Fruit fly (Drosophila melanogaster): ENCODE measurements around the gene CG43813.
A peak's percentile ranks its signal among the peaks of the same experiment; 100 is the strongest.

The CG43813 gene

dm6 chr2L:12343634-12344269, at the start of gene CG43813, which contains the start of gene bru2:
Gene CG43813 (minus strand): TSS chr2L:12344266.
Gene bru2 (plus strand): TSS chr2L:12344219.
- no peak for TF ChIP-seq Myc (optimal IDR thresholded peaks at IDR 0.05)
- TF ChIP-seq h (optimal IDR thresholded peaks at IDR 0.05), result no peak
- no peak for TF ChIP-seq ttk (optimal IDR thresholded peaks at IDR 0.05)
- TF ChIP-seq psq (optimal IDR thresholded peaks at IDR 0.05), result no peak
- no peak for TF ChIP-seq insv (optimal IDR thresholded peaks at IDR 0.05)
- TF ChIP-seq Sin3A (optimal IDR thresholded peaks at IDR 0.05), result no peak

- no peak for TF ChIP-seq ttk (optimal IDR thresholded peaks at IDR 0.05)
- TF ChIP-seq insv (optimal IDR thresholded peaks at IDR 0.05), result no peak
Observed at dm6 chr2L:12392406-12392805, 48.3 kb upstream of the CG43813 start.

dm6 chr2L:12374546-12375081, 30.5 kb upstream of the CG43813 start:
- TF ChIP-seq insv (optimal IDR thresholded peaks at IDR 0.05), result no peak
- TF ChIP-seq ttk (optimal IDR thresholded peaks at IDR 0.05), result no peak
- TF ChIP-seq h (optimal IDR thresholded peaks at IDR 0.05), result no peak
- no peak for TF ChIP-seq psq (optimal IDR thresholded peaks at IDR 0.05)
- no peak for TF ChIP-seq Sin3A (optimal IDR thresholded peaks at IDR 0.05)
- no peak for TF ChIP-seq Myc (optimal IDR thresholded peaks at IDR 0.05)

- no peak for TF ChIP-seq Myc (optimal IDR thresholded peaks at IDR 0.05)
Observed at dm6 chr2L:12373559-12373958, 29.5 kb upstream of the CG43813 start.

dm6 chr2L:12372436-12372835, 28.4 kb upstream of the CG43813 start:
- TF ChIP-seq ttk (optimal IDR thresholded peaks at IDR 0.05), result no peak
- no peak for TF ChIP-seq Myc (optimal IDR thresholded peaks at IDR 0.05)
- TF ChIP-seq insv (optimal IDR thresholded peaks at IDR 0.05), result no peak
- no peak for TF ChIP-seq Sin3A (optimal IDR thresholded peaks at IDR 0.05)
- no peak for TF ChIP-seq psq (optimal IDR thresholded peaks at IDR 0.05)
- no peak for TF ChIP-seq h (optimal IDR thresholded peaks at IDR 0.05)

dm6 chr2L:12371740-12372139, 27.7 kb upstream of the CG43813 start:
- TF ChIP-seq insv (optimal IDR thresholded peaks at IDR 0.05) (no peak), ttk (optimal IDR thresholded peaks at IDR 0.05) (no peak), Myc (optimal IDR thresholded peaks at IDR 0.05) (no peak), psq (optimal IDR thresholded peaks at IDR 0.05) (no peak), h (optimal IDR thresholded peaks at IDR 0.05) (no peak), Sin3A (optimal IDR thresholded peaks at IDR 0.05) (no peak)

dm6 chr2L:12369612-12370011, 25.5 kb upstream of the CG43813 start:
- no peak for TF ChIP-seq psq (optimal IDR thresholded peaks at IDR 0.05)
- no peak for TF ChIP-seq Sin3A (optimal IDR thresholded peaks at IDR 0.05)
- no peak for TF ChIP-seq ttk (optimal IDR thresholded peaks at IDR 0.05)
- TF ChIP-seq h (optimal IDR thresholded peaks at IDR 0.05), result no peak
- TF ChIP-seq insv (optimal IDR thresholded peaks at IDR 0.05), result no peak

dm6 chr2L:12365964-12366482, 22.0 kb upstream of the CG43813 start:
- TF ChIP-seq Sin3A (optimal IDR thresholded peaks at IDR 0.05), result no peak
- peak; percentile 18 for TF ChIP-seq insv (optimal IDR thresholded peaks at IDR 0.05)

dm6 chr2L:12364090-12364489, 20.0 kb upstream of the CG43813 start:
- TF ChIP-seq psq (optimal IDR thresholded peaks at IDR 0.05) (no peak), h (optimal IDR thresholded peaks at IDR 0.05) (no peak), Sin3A (optimal IDR thresholded peaks at IDR 0.05) (no peak), Myc (optimal IDR thresholded peaks at IDR 0.05) (no peak), insv (optimal IDR thresholded peaks at IDR 0.05) (no peak), ttk (optimal IDR thresholded peaks at IDR 0.05) (no peak)

dm6 chr2L:12363206-12363605, 19.1 kb upstream of the CG43813 start:
- TF ChIP-seq h (optimal IDR thresholded peaks at IDR 0.05) (no peak), Sin3A (optimal IDR thresholded peaks at IDR 0.05) (no peak), psq (optimal IDR thresholded peaks at IDR 0.05) (no peak), Myc (optimal IDR thresholded peaks at IDR 0.05) (no peak), insv (optimal IDR thresholded peaks at IDR 0.05) (no peak), ttk (optimal IDR thresholded peaks at IDR 0.05) (no peak)

dm6 chr2L:12356141-12356540, 12.1 kb upstream of the CG43813 start, which contains the start of gene CG17010:
Gene CG17010 (plus strand): TSS chr2L:12356441.
- no peak for TF ChIP-seq h (optimal IDR thresholded peaks at IDR 0.05)
- no peak for TF ChIP-seq Sin3A (optimal IDR thresholded peaks at IDR 0.05)
- TF ChIP-seq Myc (optimal IDR thresholded peaks at IDR 0.05), result no peak
- TF ChIP-seq insv (optimal IDR thresholded peaks at IDR 0.05), result no peak
- TF ChIP-seq ttk (optimal IDR thresholded peaks at IDR 0.05), result no peak
- TF ChIP-seq psq (optimal IDR thresholded peaks at IDR 0.05), result no peak

- TF ChIP-seq psq (optimal IDR thresholded peaks at IDR 0.05) (no peak), Myc (optimal IDR thresholded peaks at IDR 0.05) (no peak)
Observed at dm6 chr2L:12353926-12354325, 9.9 kb upstream of the CG43813 start.

dm6 chr2L:12351969-12352368, 7.9 kb upstream of the CG43813 start:
- TF ChIP-seq ttk (optimal IDR thresholded peaks at IDR 0.05), result no peak
- TF ChIP-seq Myc (optimal IDR thresholded peaks at IDR 0.05), result no peak
- no peak for TF ChIP-seq h (optimal IDR thresholded peaks at IDR 0.05)
- TF ChIP-seq Sin3A (optimal IDR thresholded peaks at IDR 0.05), result no peak
- TF ChIP-seq psq (optimal IDR thresholded peaks at IDR 0.05), result no peak
- no peak for TF ChIP-seq insv (optimal IDR thresholded peaks at IDR 0.05)

All from Kc167 (cell line).